Worm (Caenorhabditis elegans) whole organism, L1 larva: ENCODE results near the gene R09A8.5.

Source experiments
- ama-1 ChIP-seq: fragments of 150-350 bp; optimal IDR thresholded peaks from 2 replicates; lab custom pipeline; 2014
- ceh-82 ChIP-seq, 3 experiments: fragments of 150-350 bp in 1 of 3; sonication (generic microtip) in 2 of 3; optimal IDR thresholded peaks; 2 replicates each; lab custom pipeline; 2014 to 2017; ENCODE audit warnings: missing biosample characterization in 3 of 3, missing genetic modification characterization in 3 of 3
- efl-3 ChIP-seq: fragments of 200-800 bp; sonication (Bioruptor generic); optimal IDR thresholded peaks from 2 replicates; lab custom pipeline; 2018; ENCODE audit warnings: mild to moderate bottlenecking, missing genetic modification characterization, missing compliant biosample characterization
- lir-3 ChIP-seq: sonication (generic microtip); optimal IDR thresholded peaks from 2 replicates; lab custom pipeline; 2016; ENCODE audit warnings: mild to moderate bottlenecking, missing genetic modification characterization, moderate library complexity, missing compliant biosample characterization; ENCODE audit not compliant: poor library complexity
- mdl-1 ChIP-seq, 2 experiments: fragments of 150-350 bp; optimal IDR thresholded peaks; 2 replicates each; lab custom pipeline; 2014 to 2017; ENCODE audit warnings: missing biosample characterization in 2 of 2, missing genetic modification characterization in 2 of 2, inconsistent platforms in 1 of 2
- nhr-11 ChIP-seq: fragments of 150-350 bp; optimal IDR thresholded peaks from 2 replicates; lab custom pipeline; 2014; ENCODE audit warnings: missing biosample characterization, missing genetic modification characterization
- nhr-237 ChIP-seq: fragments of 150-350 bp; optimal IDR thresholded peaks from 2 replicates; lab custom pipeline; 2014; ENCODE audit warnings: missing biosample characterization, missing genetic modification characterization
- nhr-28 ChIP-seq: fragments of 150-350 bp; optimal IDR thresholded peaks from 2 replicates; lab custom pipeline; 2014; ENCODE audit warnings: missing biosample characterization, missing genetic modification characterization
- nhr-77 ChIP-seq: fragments of 150-350 bp; optimal IDR thresholded peaks from 2 replicates; lab custom pipeline; 2014; ENCODE audit warnings: missing biosample characterization, missing genetic modification characterization
- sup-37 ChIP-seq: fragments of 200-800 bp; sonication (Bioruptor generic); optimal IDR thresholded peaks from 2 replicates; lab custom pipeline; 2018; ENCODE audit warnings: mild to moderate bottlenecking, missing genetic modification characterization, missing compliant biosample characterization
- swsn-7 ChIP-seq: sonication (generic microtip); optimal IDR thresholded peaks from 2 replicates; lab custom pipeline; 2016; ENCODE audit warnings: missing genetic modification characterization, missing compliant biosample characterization
- ztf-11 ChIP-seq, 2 experiments: sonication (generic microtip); optimal IDR thresholded peaks; 2 replicates each; lab custom pipeline; 2016 to 2017; ENCODE audit warnings: missing genetic modification characterization in 2 of 2, missing biosample characterization in 1 of 2, missing compliant biosample characterization in 1 of 2

DNA sequence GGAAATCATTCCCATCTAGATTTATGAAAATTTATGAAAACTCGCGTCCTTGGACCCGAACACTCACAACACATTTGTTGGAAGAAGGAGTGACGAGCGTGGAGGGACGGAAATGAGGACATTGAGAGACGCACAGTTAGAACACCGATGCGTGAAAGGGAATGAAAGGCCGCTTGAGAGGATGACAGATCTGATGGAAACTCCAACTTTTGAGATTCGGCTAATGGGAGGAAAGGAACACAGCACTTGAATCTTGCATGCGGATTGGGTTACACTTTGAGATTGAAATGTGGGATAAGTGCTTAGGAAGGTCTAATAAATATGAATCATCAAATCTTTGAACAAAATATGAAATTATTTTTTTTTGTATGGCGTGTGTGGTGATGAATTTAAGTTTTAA, 5.5 kb upstream of the R09A8.5 start:
- TF ChIP-seq nhr-237 (tag; lab: Kevin White, UChicago) = no peak
- no peak for TF ChIP-seq ceh-82 (tag; optimal IDR thresholded peaks at IDR 0.05; lab: Kevin White, UChicago)
- TF ChIP-seq nhr-28 = no peak
- TF ChIP-seq mdl-1 (tag; optimal IDR thresholded peaks at IDR 0.05; lab: Kevin White, UChicago) = no peak
- no peak for TF ChIP-seq lir-3 (tag; lab: Kevin White, UChicago)
- TF ChIP-seq nhr-11 = no peak
- no peak for TF ChIP-seq swsn-7 (tag; lab: Kevin White, UChicago)
- TF ChIP-seq ztf-11 (tag; optimal IDR thresholded peaks at IDR 0.05; lab: Kevin White, UChicago) = no peak
- no peak for TF ChIP-seq nhr-77 (tag; lab: Kevin White, UChicago)
- no peak for TF ChIP-seq ama-1 (lab: Kevin White, UChicago)
- TF ChIP-seq sup-37 (GFP tag; lab: Kevin White, UChicago) = no peak
- no peak for TF ChIP-seq efl-3
